Fruit fly (Drosophila melanogaster) whole organism, embryonic: Measurements from ENCODE around the gene sphe.

ENCODE experiments used
- CG13296 ChIP-seq: fragments of 200-800 bp; sonication (Bioruptor generic); optimal IDR thresholded peaks from 3 replicates; lab custom pipeline; 2018; ENCODE audit warnings: missing biosample characterization, mild to moderate bottlenecking, missing genetic modification characterization
- CG14860 ChIP-seq: fragments of 200-800 bp; sonication (Bioruptor generic); IDR thresholded peaks from 3 replicates; pipeline ENCODE4 v1.3.6; 2022; ENCODE audit warnings: missing biosample characterization, missing genetic modification characterization; ENCODE audit not compliant: partially characterized antibody
- CG16813 ChIP-seq: fragments of 200-800 bp; sonication (Bioruptor generic); IDR thresholded peaks from 3 replicates; pipeline ENCODE4 v1.3.6; 2022; ENCODE audit warnings: missing biosample characterization, missing genetic modification characterization; ENCODE audit not compliant: partially characterized antibody
- CG17385 ChIP-seq: fragments of 200-800 bp; sonication (Bioruptor generic); optimal IDR thresholded peaks from 3 replicates; lab custom pipeline; 2018; ENCODE audit warnings: missing biosample characterization, mild to moderate bottlenecking, missing genetic modification characterization
- CG17568 ChIP-seq: fragments of 200-800 bp; sonication (Bioruptor generic); optimal IDR thresholded peaks from 2 replicates; lab custom pipeline; 2018; ENCODE audit warnings: missing biosample characterization, mild to moderate bottlenecking, missing genetic modification characterization, moderate library complexity
- CG18764 ChIP-seq: fragments of 200-800 bp; sonication (Bioruptor generic); optimal IDR thresholded peaks from 3 replicates; lab custom pipeline; 2016; ENCODE audit warnings: missing biosample characterization, missing genetic modification characterization
- CG2129 ChIP-seq: fragments of 200-800 bp; sonication (Bioruptor generic); IDR thresholded peaks from 2 replicates; pipeline ENCODE4 v1.3.6; 2022; ENCODE audit warnings: missing biosample characterization, missing genetic modification characterization; ENCODE audit not compliant: partially characterized antibody
- CG31224 ChIP-seq: fragments of 200-800 bp; sonication (Bioruptor generic); IDR thresholded peaks from 2 replicates; pipeline ENCODE4 v1.3.6; 2022; ENCODE audit warnings: missing biosample characterization, missing genetic modification characterization
- CG31365 ChIP-seq: fragments of 200-800 bp; sonication (Bioruptor generic); optimal IDR thresholded peaks from 2 replicates; lab custom pipeline; 2018; ENCODE audit warnings: missing biosample characterization, mild to moderate bottlenecking, missing genetic modification characterization
- CG32772 ChIP-seq: fragments of 200-800 bp; sonication (Bioruptor generic); IDR thresholded peaks from 2 replicates; pipeline ENCODE4 v1.3.6; 2022; ENCODE audit warnings: missing biosample characterization, missing genetic modification characterization
- CG43689 ChIP-seq: fragments of 200-800 bp; sonication (Bioruptor generic); IDR thresholded peaks from 2 replicates; pipeline ENCODE4 v1.3.6; 2022; ENCODE audit warnings: missing biosample characterization, missing genetic modification characterization
- CG4730 ChIP-seq: fragments of 200-800 bp; sonication (Bioruptor generic); IDR thresholded peaks from 2 replicates; pipeline ENCODE4 v1.3.6; 2022; ENCODE audit warnings: missing biosample characterization, missing genetic modification characterization
- CG4854 ChIP-seq: fragments of 200-800 bp; sonication (Bioruptor generic); optimal IDR thresholded peaks from 2 replicates; lab custom pipeline; 2016; ENCODE audit warnings: missing biosample characterization, missing genetic modification characterization, inconsistent platforms
- CG5953 ChIP-seq: fragments of 200-800 bp; sonication (Bioruptor generic); IDR thresholded peaks from 2 replicates; pipeline ENCODE4 v1.3.6; 2022; ENCODE audit warnings: missing biosample characterization, missing genetic modification characterization
- CG7928 ChIP-seq: fragments of 200-800 bp; sonication (Bioruptor generic); optimal IDR thresholded peaks from 2 replicates; lab custom pipeline; 2017; ENCODE audit warnings: missing biosample characterization, mild to moderate bottlenecking, missing genetic modification characterization
- CG8281 ChIP-seq: fragments of 200-800 bp; sonication (Bioruptor generic); optimal IDR thresholded peaks from 2 replicates; lab custom pipeline; 2018; ENCODE audit warnings: missing biosample characterization, mild to moderate bottlenecking, missing genetic modification characterization, moderate library complexity
- CG8388 ChIP-seq: fragments of 200-800 bp; sonication (Bioruptor generic); optimal IDR thresholded peaks from 2 replicates; lab custom pipeline; 2019; ENCODE audit warnings: missing biosample characterization, mild to moderate bottlenecking, missing genetic modification characterization, moderate library complexity
- CoRest ChIP-seq: fragments of 200-800 bp; sonication (Bioruptor generic); optimal IDR thresholded peaks from 3 replicates; lab custom pipeline; 2018; ENCODE audit warnings: missing biosample characterization, mild to moderate bottlenecking, missing genetic modification characterization, moderate library complexity
- Deaf1 ChIP-seq: fragments of 200-800 bp; optimal IDR thresholded peaks from 3 replicates; lab custom pipeline; 2019; ENCODE audit warnings: missing biosample characterization, mild to moderate bottlenecking, missing genetic modification characterization, moderate library complexity
- HHEX ChIP-seq: fragments of 200-800 bp; sonication (Bioruptor generic); optimal IDR thresholded peaks from 3 replicates; lab custom pipeline; 2017; ENCODE audit warnings: missing biosample characterization, mild to moderate bottlenecking, missing genetic modification characterization, missing genetic modification reagents
- HLHmδ ChIP-seq: fragments of 200-800 bp; sonication (Bioruptor generic); optimal IDR thresholded peaks from 2 replicates; lab custom pipeline; 2018; ENCODE audit warnings: missing biosample characterization, mild to moderate bottlenecking, missing genetic modification characterization, moderate library complexity
- Hr3 ChIP-seq: fragments of 200-800 bp; sonication (Bioruptor generic); optimal IDR thresholded peaks from 3 replicates; lab custom pipeline; 2016; ENCODE audit warnings: missing biosample characterization, missing genetic modification characterization
- Jarid2 ChIP-seq: fragments of 200-800 bp; sonication (Bioruptor generic); optimal IDR thresholded peaks from 3 replicates; lab custom pipeline; 2017; ENCODE audit warnings: mild to moderate bottlenecking, missing biosample characterization, missing genetic modification reagents, missing genetic modification characterization
- NfI ChIP-seq: fragments of 200-800 bp; sonication (Bioruptor generic); optimal IDR thresholded peaks from 3 replicates; lab custom pipeline; 2018; ENCODE audit warnings: missing biosample characterization, mild to moderate bottlenecking, missing genetic modification characterization, moderate library complexity
- Optix ChIP-seq: fragments of 200-800 bp; sonication (Bioruptor generic); IDR thresholded peaks from 3 replicates; pipeline ENCODE4 v1.3.6; 2022; ENCODE audit warnings: missing biosample characterization, missing genetic modification characterization
- Six4 ChIP-seq: fragments of 200-800 bp; sonication (Bioruptor generic); optimal IDR thresholded peaks from 2 replicates; lab custom pipeline; 2016; ENCODE audit warnings: missing biosample characterization, missing genetic modification characterization
- Spps ChIP-seq: fragments of 200-800 bp; sonication (Bioruptor generic); optimal IDR thresholded peaks from 2 replicates; lab custom pipeline; 2018; ENCODE audit warnings: missing biosample characterization, mild to moderate bottlenecking, missing genetic modification characterization
- Taf1 ChIP-seq: fragments of 200-800 bp; sonication (Bioruptor generic); IDR thresholded peaks from 2 replicates; pipeline ENCODE4 v1.3.6; 2022; ENCODE audit warnings: missing biosample characterization, missing genetic modification characterization
- Tbp ChIP-seq: fragments of >200 bp; optimal IDR thresholded peaks from 2 replicates; lab custom pipeline; 2018; ENCODE audit warnings: missing biosample characterization, missing genetic modification characterization
- Trl ChIP-seq, 3 experiments: fragments of >200 bp in 2 of 3; fragments of 200-800 bp in 1 of 3; sonication (Bioruptor generic) in 1 of 3; optimal IDR thresholded peaks; 2 replicates in 1 of 3; 3 replicates in 2 of 3; lab custom pipeline; 2016 to 2017; ENCODE audit warnings: missing biosample characterization in 1 of 3, missing genetic modification characterization in 1 of 3
- Usf ChIP-seq: fragments of 200-800 bp; sonication (Bioruptor generic); optimal IDR thresholded peaks from 2 replicates; lab custom pipeline; 2017; ENCODE audit warnings: missing genotype, missing biosample characterization, missing genetic modification characterization
- Xbp1 ChIP-seq: fragments of 200-800 bp; sonication (Bioruptor generic); optimal IDR thresholded peaks from 3 replicates; lab custom pipeline; 2016; ENCODE audit warnings: missing biosample characterization, mild to moderate bottlenecking, missing genetic modification characterization
- chn ChIP-seq: fragments of 200-800 bp; sonication (Bioruptor generic); optimal IDR thresholded peaks from 2 replicates; lab custom pipeline; 2016; ENCODE audit warnings: missing biosample characterization, missing genetic modification characterization
- crc ChIP-seq: fragments of 200-800 bp; sonication (Bioruptor generic); optimal IDR thresholded peaks from 2 replicates; lab custom pipeline; 2016; ENCODE audit warnings: missing biosample characterization, missing genetic modification characterization
- dimm ChIP-seq: fragments of 200-800 bp; sonication (Bioruptor generic); IDR thresholded peaks from 2 replicates; pipeline ENCODE4 v1.3.6; 2022; ENCODE audit warnings: missing biosample characterization, missing genetic modification characterization
- dmrt99B ChIP-seq: fragments of 200-800 bp; sonication (Bioruptor generic); optimal IDR thresholded peaks from 2 replicates; lab custom pipeline; 2018; ENCODE audit warnings: missing biosample characterization, mild to moderate bottlenecking, missing genetic modification characterization, moderate library complexity
- en ChIP-seq: fragments of 200-800 bp; sonication (Bioruptor generic); optimal IDR thresholded peaks from 2 replicates; lab custom pipeline; 2016; ENCODE audit warnings: missing biosample characterization, missing genetic modification characterization
- fd102C ChIP-seq: fragments of 200-800 bp; sonication (Bioruptor generic); optimal IDR thresholded peaks from 2 replicates; lab custom pipeline; 2018; ENCODE audit warnings: missing biosample characterization, mild to moderate bottlenecking, missing genetic modification characterization, moderate library complexity
- grn ChIP-seq: fragments of 200-800 bp; sonication (Bioruptor generic); optimal IDR thresholded peaks from 3 replicates; lab custom pipeline; 2017; ENCODE audit warnings: missing biosample characterization, missing genetic modification characterization
- gt ChIP-seq: fragments of 200-800 bp; sonication (Bioruptor generic); IDR thresholded peaks from 2 replicates; pipeline ENCODE4 v1.3.6; 2022; ENCODE audit warnings: missing biosample characterization, missing genetic modification characterization
- mld ChIP-seq: fragments of 200-800 bp; sonication (Bioruptor generic); IDR thresholded peaks from 3 replicates; pipeline ENCODE4 v1.3.6; 2022; ENCODE audit warnings: missing biosample characterization, missing genetic modification characterization; ENCODE audit not compliant: partially characterized antibody
- sens ChIP-seq: fragments of 200-800 bp; sonication (Bioruptor generic); peaks from one replicate; lab custom pipeline; 2016; ENCODE audit warnings: missing biosample characterization, missing genetic modification characterization
- slp2 ChIP-seq: fragments of 200-800 bp; sonication (Bioruptor generic); optimal IDR thresholded peaks from 2 replicates; lab custom pipeline; 2016; ENCODE audit warnings: missing biosample characterization, missing genetic modification characterization
- stwl ChIP-seq: fragments of 200-800 bp; sonication (Bioruptor generic); optimal IDR thresholded peaks from 3 replicates; lab custom pipeline; 2018; ENCODE audit warnings: missing biosample characterization, mild to moderate bottlenecking, missing genetic modification characterization, moderate library complexity
- twi ChIP-seq: fragments of 200-800 bp; optimal IDR thresholded peaks from 2 replicates; lab custom pipeline; 2019; ENCODE audit warnings: missing biosample characterization, mild to moderate bottlenecking, missing genetic modification characterization, moderate library complexity
- tx ChIP-seq: fragments of 200-800 bp; sonication (Bioruptor generic); optimal IDR thresholded peaks from 2 replicates; lab custom pipeline; 2016; ENCODE audit warnings: missing biosample characterization, missing genetic modification characterization
- zen2 ChIP-seq: fragments of 200-800 bp; sonication (Bioruptor generic); IDR thresholded peaks from 3 replicates; pipeline ENCODE4 v1.3.6; 2022; ENCODE audit warnings: missing biosample characterization, missing genetic modification characterization; ENCODE audit not compliant: partially characterized antibody

Gene sphe

dm6 chrX:16723203-16724173, 21.7 kb upstream of the sphe start (continued):
- peak; percentile 13; the same call in 1 of the 2 replicates for TF ChIP-seq CG5953 (GFP tag; lab: Robert Waterston, UW)
- TF ChIP-seq CG4854: no peak
- TF ChIP-seq mld (GFP tag; lab: Robert Waterston, UW): no peak
- TF ChIP-seq Taf1 (GFP tag; lab: Robert Waterston, UW): peak; percentile 30; the same call in 1 of the 2 replicates
- no peak for TF ChIP-seq CG2129 (GFP tag; lab: Robert Waterston, UW)
- peak; percentile 67 for TF ChIP-seq CG32772 (GFP tag; lab: Robert Waterston, UW)
- no peak for TF ChIP-seq Optix (GFP tag; lab: Robert Waterston, UW)
- no peak for TF ChIP-seq zen2 (GFP tag; lab: Robert Waterston, UW)
- TF ChIP-seq Deaf1 (tag; lab: Kevin White, UChicago): peak; percentile 47
- TF ChIP-seq CoRest (tag; lab: Kevin White, UChicago): peak; percentile 89
- no peak for TF ChIP-seq CG14860 (GFP tag; lab: Robert Waterston, UW)
- no peak for TF ChIP-seq grn
- peak; percentile 57 for TF ChIP-seq twi (tag; lab: Kevin White, UChicago)
- TF ChIP-seq CG13296: peak; percentile 54
- TF ChIP-seq Xbp1 (GFP tag; lab: Kevin White, UChicago): peak; percentile 73
- TF ChIP-seq gt (GFP tag; lab: Robert Waterston, UW): no peak
- TF ChIP-seq HHEX (GFP tag; lab: Kevin White, UChicago): peak; percentile 64
- peak; percentile 36 to 39 for TF ChIP-seq Trl (optimal IDR thresholded peaks at IDR 0.05; lab: Kevin White, UChicago)
- TF ChIP-seq Trl (GFP tag; optimal IDR thresholded peaks at IDR 0.05; lab: Kevin White, UChicago): no peak
- peak; percentile 40 for TF ChIP-seq chn (GFP tag; lab: Kevin White, UChicago)
- TF ChIP-seq CG31224 (GFP tag; lab: Robert Waterston, UW): peak; percentile 35
- TF ChIP-seq CG17385 (GFP tag; lab: Kevin White, UChicago): peak; percentile 79
- TF ChIP-seq CG17568: peak; percentile 72
- TF ChIP-seq HLHmδ: no peak
- TF ChIP-seq Hr3 (GFP tag; lab: Kevin White, UChicago): peak; percentile 70
- peak; percentile 96 for TF ChIP-seq sens (GFP tag; lab: Kevin White, UChicago)
- TF ChIP-seq Tbp (GFP tag; lab: Kevin White, UChicago): no peak
- TF ChIP-seq CG16813: no peak
- peak; percentile 8 for TF ChIP-seq Six4 (GFP tag; lab: Kevin White, UChicago)
- peak; percentile 19; the same call in 1 of the 2 replicates for TF ChIP-seq CG43689 (GFP tag; lab: Robert Waterston, UW)
- no peak for TF ChIP-seq CG31365 (tag; lab: Kevin White, UChicago)
- TF ChIP-seq slp2 (GFP tag; lab: Kevin White, UChicago): peak; percentile 50
- TF ChIP-seq CG18764: peak; percentile 10
- peak; percentile 71 for TF ChIP-seq dmrt99B (tag; lab: Kevin White, UChicago)
- TF ChIP-seq Usf (GFP tag; lab: Kevin White, UChicago): peak; percentile 49
- 0 out of 2 replicates have a peak, but pooled peaks have one; percentile 22 for TF ChIP-seq dimm (GFP tag; lab: Robert Waterston, UW)
- peak; percentile 46 for TF ChIP-seq crc (GFP tag; lab: Kevin White, UChicago)
- TF ChIP-seq Spps (tag; lab: Kevin White, UChicago): no peak
- TF ChIP-seq tx (GFP tag; lab: Kevin White, UChicago): peak; percentile 9
- peak; percentile 80 for TF ChIP-seq CG8388 (GFP tag; lab: Kevin White, UChicago)
- TF ChIP-seq fd102C (GFP tag; lab: Kevin White, UChicago): no peak
- TF ChIP-seq stwl (tag; lab: Kevin White, UChicago): no peak
- no peak for TF ChIP-seq CG7928
- TF ChIP-seq CG8281 (tag; lab: Kevin White, UChicago): peak; percentile 57
- peak; percentile 11 for TF ChIP-seq Jarid2 (GFP tag; lab: Kevin White, UChicago)
- peak; percentile 83 for TF ChIP-seq NfI (GFP tag; lab: Kevin White, UChicago)
- TF ChIP-seq en (GFP tag; lab: Kevin White, UChicago): peak; percentile 33
- peak; percentile 26; the same call in 1 of the 2 replicates for TF ChIP-seq CG4730 (GFP tag; lab: Robert Waterston, UW)
